Worm (Caenorhabditis elegans): ENCODE measurements around the gene B0457.4.

DNA sequence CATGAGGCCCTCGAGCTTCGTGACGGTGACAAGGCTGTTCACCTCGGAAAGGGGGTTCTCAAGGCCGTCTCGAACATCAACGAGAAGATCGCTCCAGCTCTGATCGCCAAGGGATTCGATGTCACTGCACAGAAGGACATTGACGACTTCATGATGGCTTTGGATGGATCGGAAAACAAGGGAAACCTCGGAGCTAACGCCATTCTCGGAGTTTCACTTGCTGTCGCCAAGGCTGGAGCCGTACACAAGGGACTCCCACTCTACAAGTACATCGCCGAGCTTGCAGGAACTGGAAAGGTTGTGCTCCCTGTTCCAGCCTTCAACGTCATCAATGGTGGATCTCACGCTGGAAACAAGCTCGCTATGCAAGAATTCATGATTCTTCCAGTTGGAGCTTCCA, 20.6 kb upstream of the B0457.4 start:
- TF ChIP-seq nhr-77 (tag; optimal IDR thresholded peaks at IDR 0.05) (no peak), ztf-4 (tag; optimal IDR thresholded peaks at IDR 0.05) (no peak), lin-39 (tag; optimal IDR thresholded peaks at IDR 0.05) (no peak), nhr-23 (tag; optimal IDR thresholded peaks at IDR 0.05) (no peak), fkh-2 (tag; optimal IDR thresholded peaks at IDR 0.05) (no peak), ceh-9 (tag; optimal IDR thresholded peaks at IDR 0.05) (no peak), lin-15B (tag; optimal IDR thresholded peaks at IDR 0.05) (no peak)
